Fruit fly (Drosophila melanogaster) whole organism, embryonic: ENCODE results near the gene CG11790.

Source experiments
- CG10274 ChIP-seq: fragments of 200-800 bp; sonication (Bioruptor generic); optimal IDR thresholded peaks from 3 replicates; lab custom pipeline; 2017; ENCODE audit warnings: missing biosample characterization, mild to moderate bottlenecking, missing genetic modification characterization
- CG10366 ChIP-seq: fragments of 200-800 bp; sonication (Bioruptor generic); IDR thresholded peaks from 2 replicates; pipeline ENCODE4 v1.3.6; 2022; ENCODE audit warnings: missing biosample characterization, missing genetic modification characterization
- CG11723 ChIP-seq: fragments of 200-800 bp; sonication (Bioruptor generic); optimal IDR thresholded peaks from 2 replicates; lab custom pipeline; 2017; ENCODE audit warnings: missing biosample characterization, mild to moderate bottlenecking, missing genetic modification characterization
- CG12942 ChIP-seq: fragments of 200-800 bp; sonication (Bioruptor generic); optimal IDR thresholded peaks from 3 replicates; lab custom pipeline; 2016; ENCODE audit warnings: missing biosample characterization, missing genetic modification characterization
- CG13296 ChIP-seq: fragments of 200-800 bp; sonication (Bioruptor generic); optimal IDR thresholded peaks from 3 replicates; lab custom pipeline; 2018; ENCODE audit warnings: missing biosample characterization, mild to moderate bottlenecking, missing genetic modification characterization
- CG14014 ChIP-seq: fragments of 200-800 bp; sonication (Bioruptor generic); IDR thresholded peaks from 2 replicates; pipeline ENCODE4 v1.3.6; 2022; ENCODE audit warnings: missing biosample characterization, missing genetic modification characterization
- CG14965 ChIP-seq: fragments of 200-800 bp; sonication (Bioruptor generic); optimal IDR thresholded peaks from 2 replicates; lab custom pipeline; 2016; ENCODE audit warnings: missing biosample characterization, missing genetic modification characterization, borderline replicate concordance
- CG15269 ChIP-seq: fragments of 200-800 bp; sonication (Bioruptor generic); optimal IDR thresholded peaks from 2 replicates; lab custom pipeline; 2018; ENCODE audit warnings: missing biosample characterization, mild to moderate bottlenecking, missing genetic modification characterization, moderate library complexity
- CG17385 ChIP-seq: fragments of 200-800 bp; sonication (Bioruptor generic); optimal IDR thresholded peaks from 3 replicates; lab custom pipeline; 2018; ENCODE audit warnings: missing biosample characterization, mild to moderate bottlenecking, missing genetic modification characterization
- CG17612 ChIP-seq: fragments of 200-800 bp; sonication (Bioruptor generic); IDR thresholded peaks from 2 replicates; pipeline ENCODE4 v1.3.6; 2022; ENCODE audit warnings: missing biosample characterization, missing genetic modification characterization
- CG18011 ChIP-seq: fragments of 200-800 bp; sonication (Bioruptor generic); optimal IDR thresholded peaks from 2 replicates; lab custom pipeline; 2017; ENCODE audit warnings: missing biosample characterization, missing genetic modification characterization, mild to moderate bottlenecking, moderate library complexity, missing genotype
- CG18262 ChIP-seq: fragments of 200-800 bp; optimal IDR thresholded peaks from 3 replicates; lab custom pipeline; 2019; ENCODE audit warnings: missing biosample characterization, mild to moderate bottlenecking, missing genetic modification characterization, moderate library complexity
- CG32767 ChIP-seq: fragments of 200-800 bp; sonication (Bioruptor generic); IDR thresholded peaks from 2 replicates; pipeline ENCODE4 v1.3.6; 2022; ENCODE audit warnings: missing biosample characterization, missing genetic modification characterization
- CG33557 ChIP-seq: fragments of 200-800 bp; sonication (Bioruptor generic); optimal IDR thresholded peaks from 2 replicates; lab custom pipeline; 2019; ENCODE audit warnings: missing biosample characterization, mild to moderate bottlenecking, missing genetic modification characterization, moderate library complexity
- CG4328 ChIP-seq: fragments of 200-800 bp; sonication (Bioruptor generic); optimal IDR thresholded peaks from 3 replicates; lab custom pipeline; 2017; ENCODE audit warnings: missing biosample characterization, missing genetic modification reagents, missing genetic modification characterization
- CG6765 ChIP-seq: fragments of 200-800 bp; sonication (Bioruptor generic); optimal IDR thresholded peaks from 3 replicates; lab custom pipeline; 2017; ENCODE audit warnings: missing biosample characterization, mild to moderate bottlenecking, missing genetic modification characterization
- CG7786 ChIP-seq: fragments of 200-800 bp; sonication (Bioruptor generic); optimal IDR thresholded peaks from 2 replicates; lab custom pipeline; 2016; ENCODE audit warnings: missing biosample characterization, missing genetic modification characterization
- CG7987 ChIP-seq: fragments of 200-800 bp; sonication (Bioruptor generic); optimal IDR thresholded peaks from 2 replicates; lab custom pipeline; 2018; ENCODE audit warnings: missing biosample characterization, mild to moderate bottlenecking, missing genetic modification characterization, moderate library complexity
- CG9727 ChIP-seq: fragments of 200-800 bp; sonication (Bioruptor generic); optimal IDR thresholded peaks from 3 replicates; lab custom pipeline; 2017; ENCODE audit warnings: missing biosample characterization, mild to moderate bottlenecking, missing genetic modification characterization
- CG9876 ChIP-seq: fragments of 200-800 bp; sonication (Bioruptor generic); optimal IDR thresholded peaks from 2 replicates; lab custom pipeline; 2016; ENCODE audit warnings: missing biosample characterization, missing genetic modification characterization
- CoRest ChIP-seq: fragments of 200-800 bp; sonication (Bioruptor generic); optimal IDR thresholded peaks from 3 replicates; lab custom pipeline; 2018; ENCODE audit warnings: missing biosample characterization, mild to moderate bottlenecking, missing genetic modification characterization, moderate library complexity
- D19B ChIP-seq: fragments of 200-800 bp; sonication (Bioruptor generic); optimal IDR thresholded peaks from 2 replicates; lab custom pipeline; 2017; ENCODE audit warnings: missing biosample characterization, mild to moderate bottlenecking, missing genetic modification characterization
- Ets97D ChIP-seq: fragments of 200-800 bp; sonication (Bioruptor generic); optimal IDR thresholded peaks from 3 replicates; lab custom pipeline; 2016; ENCODE audit warnings: missing biosample characterization, missing genetic modification characterization
- Hr3 ChIP-seq: fragments of 200-800 bp; sonication (Bioruptor generic); optimal IDR thresholded peaks from 3 replicates; lab custom pipeline; 2016; ENCODE audit warnings: missing biosample characterization, missing genetic modification characterization
- MTF-1 ChIP-seq: fragments of 200-800 bp; sonication (Bioruptor generic); optimal IDR thresholded peaks from 2 replicates; lab custom pipeline; 2018; ENCODE audit warnings: missing biosample characterization, mild to moderate bottlenecking, missing genetic modification characterization, borderline replicate concordance
- Med ChIP-seq: fragments of 200-800 bp; sonication (Bioruptor generic); peaks from one replicate; lab custom pipeline; 2016; ENCODE audit warnings: missing biosample characterization, missing genetic modification characterization, mild to moderate bottlenecking, inconsistent platforms, moderate library complexity
- NfI ChIP-seq: fragments of 200-800 bp; sonication (Bioruptor generic); optimal IDR thresholded peaks from 3 replicates; lab custom pipeline; 2018; ENCODE audit warnings: missing biosample characterization, mild to moderate bottlenecking, missing genetic modification characterization, moderate library complexity
- Optix ChIP-seq: fragments of 200-800 bp; sonication (Bioruptor generic); IDR thresholded peaks from 3 replicates; pipeline ENCODE4 v1.3.6; 2022; ENCODE audit warnings: missing biosample characterization, missing genetic modification characterization
- Ptx1 ChIP-seq: fragments of 200-800 bp; sonication (Bioruptor generic); IDR thresholded peaks from 2 replicates; pipeline ENCODE4 v1.3.6; 2022; ENCODE audit warnings: missing biosample characterization, missing genetic modification characterization
- Ravus ChIP-seq: fragments of 200-800 bp; sonication (Bioruptor generic); IDR thresholded peaks from 2 replicates; pipeline ENCODE4 v1.3.6; 2022; ENCODE audit warnings: missing biosample characterization, missing genetic modification characterization
- bowl ChIP-seq: fragments of 200-800 bp; sonication (Bioruptor generic); IDR thresholded peaks from 2 replicates; pipeline ENCODE4 v1.3.6; 2022; ENCODE audit warnings: missing biosample characterization, missing genetic modification characterization
- br ChIP-seq: fragments of >200 bp; optimal IDR thresholded peaks from 2 replicates; lab custom pipeline; 2017
- cad ChIP-seq: fragments of >200 bp; optimal IDR thresholded peaks from 2 replicates; lab custom pipeline; 2017; ENCODE audit warnings: missing biosample characterization, missing genetic modification characterization
- esg ChIP-seq: fragments of 200-800 bp; sonication (Bioruptor generic); conservative IDR thresholded peaks from 2 replicates; pipeline ENCODE4 v1.3.6; 2022; ENCODE audit warnings: missing biosample characterization, missing genetic modification characterization
- eyg ChIP-seq: fragments of 200-800 bp; sonication (Bioruptor generic); optimal IDR thresholded peaks from 3 replicates; lab custom pipeline; 2016; ENCODE audit warnings: missing biosample characterization, missing genetic modification characterization
- fru ChIP-seq: fragments of >200 bp; optimal IDR thresholded peaks from 2 replicates; lab custom pipeline; 2017
- her ChIP-seq: fragments of 200-800 bp; sonication (Bioruptor generic); optimal IDR thresholded peaks from 2 replicates; lab custom pipeline; 2016; ENCODE audit warnings: missing biosample characterization, missing genetic modification characterization
- hkb ChIP-seq, 2 experiments: fragments of 200-800 bp in 1 of 2; fragments of >200 bp in 1 of 2; sonication (Bioruptor generic) in 1 of 2; IDR thresholded peaks in 1 of 2; optimal IDR thresholded peaks in 1 of 2; 2 replicates each; pipeline versions ENCODE4 v1.3.6 to Lab custom; 2017 to 2022; ENCODE audit warnings: missing biosample characterization in 1 of 2, missing genetic modification characterization in 1 of 2
- lab ChIP-seq: fragments of 200-800 bp; sonication (Bioruptor generic); optimal IDR thresholded peaks from 3 replicates; lab custom pipeline; 2017; ENCODE audit warnings: missing biosample characterization, missing genetic modification characterization, mild to moderate bottlenecking, moderate library complexity, missing genetic modification reagents
- pb ChIP-seq: fragments of 200-800 bp; sonication (Bioruptor generic); optimal IDR thresholded peaks from 3 replicates; lab custom pipeline; 2016; ENCODE audit warnings: missing biosample characterization, missing genetic modification characterization
- phol ChIP-seq: fragments of 200-800 bp; sonication (Bioruptor generic); optimal IDR thresholded peaks from 3 replicates; lab custom pipeline; 2018; ENCODE audit warnings: missing biosample characterization, mild to moderate bottlenecking, missing genetic modification characterization, moderate library complexity
- row ChIP-seq: fragments of 200-800 bp; sonication (Bioruptor generic); IDR thresholded peaks from 3 replicates; pipeline ENCODE4 v1.3.6; 2022; ENCODE audit warnings: missing biosample characterization, missing genetic modification characterization
- run ChIP-seq: fragments of 200-800 bp; sonication (Bioruptor generic); optimal IDR thresholded peaks from 3 replicates; lab custom pipeline; 2018; ENCODE audit warnings: missing biosample characterization, mild to moderate bottlenecking, missing genetic modification characterization
- sd ChIP-seq: fragments of 200-800 bp; sonication (Bioruptor generic); optimal IDR thresholded peaks from 3 replicates; lab custom pipeline; 2018; ENCODE audit warnings: missing biosample characterization, mild to moderate bottlenecking, missing genetic modification characterization, moderate library complexity
- sens ChIP-seq: fragments of 200-800 bp; sonication (Bioruptor generic); peaks from one replicate; lab custom pipeline; 2016; ENCODE audit warnings: missing biosample characterization, missing genetic modification characterization
- sens-2 ChIP-seq: fragments of 200-800 bp; sonication (Bioruptor generic); IDR thresholded peaks from 2 replicates; pipeline ENCODE4 v1.3.6; 2022; ENCODE audit warnings: missing biosample characterization, missing genetic modification characterization
- seq ChIP-seq: fragments of 200-800 bp; sonication (Bioruptor generic); IDR thresholded peaks from 2 replicates; pipeline ENCODE4 v1.3.6; 2022; ENCODE audit warnings: missing biosample characterization, missing genetic modification characterization
- sisA ChIP-seq: fragments of 200-800 bp; sonication (Bioruptor generic); IDR thresholded peaks from 2 replicates; pipeline ENCODE4 v1.3.6; 2022; ENCODE audit warnings: missing biosample characterization, missing genetic modification characterization
- stc ChIP-seq: fragments of 200-800 bp; sonication (Bioruptor generic); IDR thresholded peaks from 2 replicates; pipeline ENCODE4 v1.3.6; 2022; ENCODE audit warnings: missing biosample characterization, missing genetic modification characterization
- zen ChIP-seq: fragments of 200-800 bp; sonication (Bioruptor generic); optimal IDR thresholded peaks from 3 replicates; lab custom pipeline; 2018; ENCODE audit warnings: missing biosample characterization, mild to moderate bottlenecking, missing genetic modification characterization, moderate library complexity

Gene CG11790

dm6 chr3R:25024895-25025557 lies 22.5 kb upstream of the CG11790 start, which contains the start of the genes EMC6 and Hr96 (continued):
- TF ChIP-seq CG10366 (peak; percentile 93), row (GFP tag; lab: Robert Waterston, UW) (peak; percentile 97), Med (GFP tag; lab: Kevin White, UChicago) (peak; percentile 99), CG17385 (GFP tag; lab: Kevin White, UChicago) (peak; percentile 87), bowl (GFP tag; lab: Robert Waterston, UW) (peak; percentile 71; the same call in 1 of the 2 replicates), CG12942 (GFP tag; lab: Kevin White, UChicago) (peak; percentile 93), sens-2 (GFP tag; lab: Robert Waterston, UW) (peak; percentile 96), CG32767 (peak; percentile 87), CG11723 (GFP tag; lab: Kevin White, UChicago) (no peak), hkb (optimal IDR thresholded peaks at IDR 0.05; lab: Kevin White, UChicago) (no peak), hkb (GFP tag; IDR thresholded peaks at IDR 0.05; lab: Robert Waterston, UW) (peak; percentile 91), stc (GFP tag; lab: Robert Waterston, UW) (peak; percentile 92), Ptx1 (GFP tag; lab: Robert Waterston, UW) (peak; percentile 95), CG7987 (peak; percentile 86), D19B (GFP tag; lab: Kevin White, UChicago) (peak; percentile 81), sisA (GFP tag; lab: Robert Waterston, UW) (peak; percentile 93), MTF-1 (GFP tag; lab: Kevin White, UChicago) (peak; percentile 88), sens (GFP tag; lab: Kevin White, UChicago) (peak; percentile 99), eyg (GFP tag; lab: Kevin White, UChicago) (peak; percentile 88), CoRest (tag; lab: Kevin White, UChicago) (peak; percentile 94), br (lab: Kevin White, UChicago) (no peak), zen (tag; lab: Kevin White, UChicago) (peak; percentile 94), Ravus (GFP tag; lab: Robert Waterston, UW) (peak; percentile 76), NfI (peak; percentile 94), Ets97D (GFP tag; lab: Kevin White, UChicago) (peak; percentile 93), CG14965 (peak; percentile 48), cad (GFP tag; lab: Kevin White, UChicago) (no peak), CG10274 (peak; percentile 57), Optix (GFP tag; lab: Robert Waterston, UW) (peak; percentile 86), CG14014 (GFP tag; lab: Robert Waterston, UW) (peak; percentile 94), CG9876 (peak; percentile 82), sd (tag; lab: Kevin White, UChicago) (peak; percentile 88), Hr3 (GFP tag; lab: Kevin White, UChicago) (peak; percentile 93), CG18262 (tag; lab: Kevin White, UChicago) (peak; percentile 89), phol (peak; percentile 94), CG6765 (GFP tag; lab: Kevin White, UChicago) (peak; percentile 73), run (peak; percentile 76), CG13296 (GFP tag; lab: Kevin White, UChicago) (peak; percentile 92), lab (peak; percentile 96), pb (GFP tag; lab: Kevin White, UChicago) (peak; percentile 69), CG33557 (peak; percentile 79), esg (GFP tag; lab: Robert Waterston, UW) (peak; percentile 88), fru (lab: Kevin White, UChicago) (no peak), CG9727 (peak; percentile 93), CG18011 (GFP tag; lab: Kevin White, UChicago) (peak; percentile 83), her (GFP tag; lab: Kevin White, UChicago) (peak; percentile 99), CG4328 (GFP tag; lab: Kevin White, UChicago) (peak; percentile 87), CG7786 (GFP tag; lab: Kevin White, UChicago) (peak; percentile 92), seq (GFP tag; lab: Robert Waterston, UW) (peak; percentile 89), CG17612 (peak; percentile 81), CG15269 (peak; percentile 94)
